Fruit fly (Drosophila melanogaster): ENCODE data around the gene dy.

The dy gene

dm6 chrX:11775987-11776587 lies 2.5 kb downstream of the dy start (continued):
- peak; percentile 29 for TF ChIP-seq CG12659 (GFP tag; optimal IDR thresholded peaks at IDR 0.05)
- no peak for TF ChIP-seq disco-r (GFP tag; optimal IDR thresholded peaks at IDR 0.05)
- no peak for TF ChIP-seq rib (GFP tag; IDR thresholded peaks at IDR 0.05)
- peak; percentile 49 for TF ChIP-seq CG13775 (GFP tag; optimal IDR thresholded peaks at IDR 0.05)
- TF ChIP-seq ems (GFP tag; optimal IDR thresholded peaks at IDR 0.05): no peak
- 0 out of 3 replicates have a peak, but pooled peaks have one; percentile 25 for TF ChIP-seq CG7357 (GFP tag; IDR thresholded peaks at IDR 0.05)
- no peak for TF ChIP-seq Elba2 (GFP tag; optimal IDR thresholded peaks at IDR 0.05)
- no peak for TF ChIP-seq Rx (GFP tag; IDR thresholded peaks at IDR 0.05)
- no peak for TF ChIP-seq slbo (GFP tag; IDR thresholded peaks at IDR 0.05)
- TF ChIP-seq CG42726 (GFP tag; IDR thresholded peaks at IDR 0.05; ENCODE audit: partially characterized antibody): no peak
- TF ChIP-seq CG16863 (GFP tag; optimal IDR thresholded peaks at IDR 0.05): peak; percentile 46
- peak; percentile 65 for TF ChIP-seq phol (tag; optimal IDR thresholded peaks at IDR 0.05)
- no peak for TF ChIP-seq CG32767 (GFP tag; IDR thresholded peaks at IDR 0.05)
- no peak for TF ChIP-seq CG11247 (GFP tag; IDR thresholded peaks at IDR 0.05)
- TF ChIP-seq pum (GFP tag; optimal IDR thresholded peaks at IDR 0.05): peak; percentile 49
- peak; percentile 58; the same call in 1 of the 2 replicates for TF ChIP-seq vvl (GFP tag; IDR thresholded peaks at IDR 0.05)
- TF ChIP-seq CG33213 (GFP tag; optimal IDR thresholded peaks at IDR 0.05): no peak
- no peak for TF ChIP-seq CG12104 (GFP tag; optimal IDR thresholded peaks at IDR 0.05)
- TF ChIP-seq Fer1 (GFP tag; optimal IDR thresholded peaks at IDR 0.05): no peak
- no peak for TF ChIP-seq NK7.1 (GFP tag; optimal IDR thresholded peaks at IDR 0.05)
- TF ChIP-seq CG4707 (GFP tag; optimal IDR thresholded peaks at IDR 0.05): no peak
- TF ChIP-seq ATbp (GFP tag; optimal IDR thresholded peaks at IDR 0.05): peak; percentile 62
- no peak for TF ChIP-seq HmgD (GFP tag; optimal IDR thresholded peaks at IDR 0.05)
- peak; percentile 2 for TF ChIP-seq CG8359 (GFP tag; optimal IDR thresholded peaks at IDR 0.05; ENCODE audit: borderline replicate concordance)
- peak; percentile 69 for TF ChIP-seq lbe (GFP tag; optimal IDR thresholded peaks at IDR 0.05)
- peak; percentile 58 for TF ChIP-seq croc (GFP tag; conservative IDR thresholded peaks at IDR 0.05)
- TF ChIP-seq CG6272 (GFP tag; IDR thresholded peaks at IDR 0.05): 0 out of 2 replicates have a peak, but pooled peaks have one; percentile 26
- TF ChIP-seq sob (GFP tag; IDR thresholded peaks at IDR 0.05): peak; percentile 45; the same call in 1 of the 2 replicates
- TF ChIP-seq CG11696 (GFP tag; IDR thresholded peaks at IDR 0.05): no peak
- peak; percentile 38 for TF ChIP-seq corto (GFP tag; optimal IDR thresholded peaks at IDR 0.05)
- TF ChIP-seq pros (GFP tag; optimal IDR thresholded peaks at IDR 0.05): no peak
- TF ChIP-seq CG7271 (tag; optimal IDR thresholded peaks at IDR 0.05): no peak
- no peak for TF ChIP-seq hth (optimal IDR thresholded peaks at IDR 0.05)
- no peak for TF ChIP-seq CG13287 (GFP tag; IDR thresholded peaks at IDR 0.05; ENCODE audit: partially characterized antibody)
- TF ChIP-seq sna (GFP tag; IDR thresholded peaks at IDR 0.05; ENCODE audit: partially characterized antibody): no peak
- peak; percentile 39 for TF ChIP-seq trem (tag; optimal IDR thresholded peaks at IDR 0.05)
- peak; percentile 50 for TF ChIP-seq CG10209 (GFP tag; optimal IDR thresholded peaks at IDR 0.05)
- TF ChIP-seq Nf-YB (GFP tag; optimal IDR thresholded peaks at IDR 0.05): no peak
- TF ChIP-seq zfh1 (GFP tag; IDR thresholded peaks at IDR 0.05): peak; percentile 73
- peak; percentile 59 for TF ChIP-seq CG7556 (GFP tag; optimal IDR thresholded peaks at IDR 0.05)
- no peak for TF ChIP-seq ash1 (GFP tag; optimal IDR thresholded peaks at IDR 0.05)
- TF ChIP-seq CG10462 (GFP tag; optimal IDR thresholded peaks at IDR 0.05): no peak
- peak; percentile 57 for TF ChIP-seq pnt (GFP tag; optimal IDR thresholded peaks at IDR 0.05)
- TF ChIP-seq slou (GFP tag; optimal IDR thresholded peaks at IDR 0.05): no peak
- peak; percentile 7 for TF ChIP-seq CG30020 (tag; optimal IDR thresholded peaks at IDR 0.05)
- TF ChIP-seq CG18011 (GFP tag; optimal IDR thresholded peaks at IDR 0.05): no peak
- no peak for TF ChIP-seq CG17359 (tag; optimal IDR thresholded peaks at IDR 0.05)
- TF ChIP-seq CG16813 (GFP tag; IDR thresholded peaks at IDR 0.05; ENCODE audit: partially characterized antibody): no peak
- no peak for TF ChIP-seq Dfd (GFP tag; optimal IDR thresholded peaks at IDR 0.05)
- no peak for TF ChIP-seq CG2120 (GFP tag; optimal IDR thresholded peaks at IDR 0.05)
